Worm (Caenorhabditis elegans): Measurements from ENCODE around the gene W05E10.2.

DNA sequence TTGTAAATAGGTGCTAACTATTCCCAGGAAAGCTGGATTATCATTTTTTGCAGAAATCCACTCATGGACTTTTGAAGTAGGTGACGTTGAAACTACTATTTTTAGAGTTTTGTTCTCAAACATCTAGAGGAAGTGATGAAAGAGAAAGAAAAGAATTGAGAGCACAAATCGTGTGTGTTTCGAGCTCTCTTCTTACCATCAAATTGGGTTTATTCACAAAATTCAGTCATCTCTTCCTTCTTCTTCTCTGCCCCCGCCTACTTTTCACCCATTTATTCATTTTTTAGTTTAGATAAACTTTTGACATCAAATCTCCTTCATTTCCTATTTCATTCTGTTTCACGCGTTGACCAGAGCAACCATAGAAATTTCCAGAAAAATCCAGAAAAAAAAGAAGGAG lies at the start of gene W05E10.2:
- TF ChIP-seq dao-5 (tag; optimal IDR thresholded peaks at IDR 0.05) (no peak), him-1 (tag; optimal IDR thresholded peaks at IDR 0.05) (no peak), W03F9.2 (tag; optimal IDR thresholded peaks at IDR 0.05) (no peak)
